Fruit fly (Drosophila melanogaster) whole organism, wandering third instar larva: Measurements from ENCODE around the gene Golgin104.

Experiments
- Abd-B ChIP-seq: fragments of >200 bp; optimal IDR thresholded peaks from 2 replicates; lab custom pipeline; 2017; ENCODE audit warnings: missing biosample characterization, missing genetic modification characterization
- CG32264 ChIP-seq: fragments of 200-800 bp; sonication (Bioruptor generic); optimal IDR thresholded peaks from 2 replicates; lab custom pipeline; 2016; ENCODE audit warnings: missing biosample characterization, missing genetic modification characterization
- CG9705 ChIP-seq: fragments of 200-800 bp; sonication (Bioruptor generic); optimal IDR thresholded peaks from 2 replicates; lab custom pipeline; 2018; ENCODE audit warnings: missing biosample characterization, mild to moderate bottlenecking, missing genetic modification characterization
- CrebA ChIP-seq: fragments of 200-800 bp; sonication (Bioruptor generic); optimal IDR thresholded peaks from 2 replicates; lab custom pipeline; 2016; ENCODE audit warnings: missing biosample characterization, mild to moderate bottlenecking, missing genetic modification characterization, borderline replicate concordance
- Dfd ChIP-seq: fragments of >200 bp; optimal IDR thresholded peaks from 2 replicates; lab custom pipeline; 2017; ENCODE audit warnings: missing biosample characterization, missing genetic modification characterization
- Dif ChIP-seq: fragments of 200-275, 200-300 bp; sonication (Bioruptor generic); optimal IDR thresholded peaks from 2 replicates; lab custom pipeline; 2018; ENCODE audit warnings: missing biosample characterization, missing genetic modification characterization; ENCODE audit not compliant: partially characterized antibody
- GATAd ChIP-seq: sonication (Bioruptor generic); optimal IDR thresholded peaks from 2 replicates; lab custom pipeline; 2016; ENCODE audit warnings: missing biosample characterization, missing genetic modification characterization
- HLH106 ChIP-seq: fragments of 200-800 bp; optimal IDR thresholded peaks from 3 replicates; lab custom pipeline; 2019; ENCODE audit warnings: missing biosample characterization, mild to moderate bottlenecking, missing genetic modification characterization, moderate library complexity
- Hnf4 ChIP-seq: fragments of 200-800 bp; sonication (Bioruptor generic); optimal IDR thresholded peaks from 2 replicates; lab custom pipeline; 2016; ENCODE audit warnings: missing biosample characterization, mild to moderate bottlenecking, missing genetic modification characterization
- Hr78 ChIP-seq: fragments of >200 bp; optimal IDR thresholded peaks from 2 replicates; lab custom pipeline; 2017; ENCODE audit warnings: missing biosample characterization, missing genetic modification characterization
- Hr83 ChIP-seq: fragments of 200-300 bp; sonication (Bioruptor generic); optimal IDR thresholded peaks from 2 replicates; lab custom pipeline; 2016; ENCODE audit warnings: missing biosample characterization, mild to moderate bottlenecking, missing genetic modification characterization, moderate library complexity; ENCODE audit not compliant: poor library complexity, severe bottlenecking
- Mio ChIP-seq: sonication (Bioruptor generic); optimal IDR thresholded peaks from 2 replicates; lab custom pipeline; 2016; ENCODE audit warnings: missing biosample characterization, missing genetic modification characterization
- Myc ChIP-seq: fragments of >200 bp; optimal IDR thresholded peaks from 2 replicates; lab custom pipeline; 2017
- N ChIP-seq: fragments of >200 bp; optimal IDR thresholded peaks from 2 replicates; lab custom pipeline; 2018; ENCODE audit warnings: missing biosample characterization, missing external identifiers, missing genetic modification characterization
- OdsH ChIP-seq: fragments of 200-800 bp; sonication (Bioruptor generic); optimal IDR thresholded peaks from 2 replicates; lab custom pipeline; 2016; ENCODE audit warnings: missing biosample characterization, mild to moderate bottlenecking, missing genetic modification characterization
- Rel ChIP-seq, 2 experiments: fragments of 200-800 bp; sonication (Bioruptor generic) in 1 of 2; optimal IDR thresholded peaks; 2 replicates in 1 of 2; 3 replicates in 1 of 2; lab custom pipeline; 2016 to 2019; ENCODE audit warnings: mild to moderate bottlenecking in 2 of 2, missing biosample characterization in 2 of 2, missing genetic modification characterization in 2 of 2, moderate library complexity in 1 of 2
- Sp1 ChIP-seq: fragments of 200-800 bp; sonication (Bioruptor generic); optimal IDR thresholded peaks from 3 replicates; lab custom pipeline; 2019; ENCODE audit warnings: missing biosample characterization, mild to moderate bottlenecking, missing genetic modification characterization, moderate library complexity
- brk ChIP-seq: fragments of 200-800 bp; sonication (Bioruptor generic); optimal IDR thresholded peaks from 2 replicates; lab custom pipeline; 2016; ENCODE audit warnings: missing biosample characterization, mild to moderate bottlenecking, missing genetic modification characterization
- dl ChIP-seq, 2 experiments: fragments of 175-275, 200-275 bp in 1 of 2; fragments of 200-275 bp in 1 of 2; sonication (Bioruptor generic); optimal IDR thresholded peaks; lab custom pipeline; 2018; ENCODE audit warnings: mild to moderate bottlenecking in 2 of 2, missing biosample characterization in 2 of 2, missing genetic modification characterization in 2 of 2, moderate library complexity in 2 of 2; ENCODE audit not compliant: partially characterized antibody in 2 of 2, insufficient read depth in 1 of 2
- dmrt93B ChIP-seq: fragments of 200-800 bp; sonication (Bioruptor generic); optimal IDR thresholded peaks from 2 replicates; lab custom pipeline; 2018; ENCODE audit warnings: missing biosample characterization, mild to moderate bottlenecking, missing genetic modification characterization
- dsf ChIP-seq: sonication (Bioruptor generic); optimal IDR thresholded peaks from 2 replicates; lab custom pipeline; 2016; ENCODE audit warnings: missing biosample characterization, missing genetic modification characterization, borderline replicate concordance
- ey ChIP-seq: fragments of 200-800 bp; sonication (Bioruptor generic); optimal IDR thresholded peaks from 2 replicates; lab custom pipeline; 2016; ENCODE audit warnings: missing biosample characterization, missing genetic modification characterization
- foxo ChIP-seq, 2 experiments: fragments of 200-800 bp; sonication (Bioruptor generic); optimal IDR thresholded peaks; 2 replicates in 1 of 2; 3 replicates in 1 of 2; lab custom pipeline; 2016 to 2017; ENCODE audit warnings: missing biosample characterization in 2 of 2, missing genetic modification characterization in 2 of 2
- fru ChIP-seq: fragments of 200-800 bp; sonication (Bioruptor generic); optimal IDR thresholded peaks from 3 replicates; lab custom pipeline; 2016; ENCODE audit warnings: missing biosample characterization, mild to moderate bottlenecking, missing genetic modification characterization
- jim ChIP-seq: fragments of 175-275, 200-325 bp; sonication (Bioruptor generic); optimal IDR thresholded peaks from 2 replicates; lab custom pipeline; 2016; ENCODE audit warnings: missing biosample characterization, mild to moderate bottlenecking, missing genetic modification characterization
- rgr ChIP-seq: fragments of 200-800 bp; sonication (Bioruptor generic); optimal IDR thresholded peaks from 3 replicates; lab custom pipeline; 2016; ENCODE audit warnings: missing biosample characterization, mild to moderate bottlenecking, missing genetic modification characterization
- sage ChIP-seq: fragments of 200-800 bp; sonication (Bioruptor generic); optimal IDR thresholded peaks from 2 replicates; lab custom pipeline; 2016; ENCODE audit warnings: missing biosample characterization, mild to moderate bottlenecking, missing genetic modification characterization
- usp ChIP-seq: fragments of >200 bp; optimal IDR thresholded peaks from 2 replicates; lab custom pipeline; 2017; ENCODE audit warnings: missing biosample characterization, missing genetic modification characterization
- woc ChIP-seq: sonication (Bioruptor generic); optimal IDR thresholded peaks from 2 replicates; lab custom pipeline; 2016; ENCODE audit warnings: missing biosample characterization, mild to moderate bottlenecking, missing genetic modification characterization

Gene Golgin104

DNA sequence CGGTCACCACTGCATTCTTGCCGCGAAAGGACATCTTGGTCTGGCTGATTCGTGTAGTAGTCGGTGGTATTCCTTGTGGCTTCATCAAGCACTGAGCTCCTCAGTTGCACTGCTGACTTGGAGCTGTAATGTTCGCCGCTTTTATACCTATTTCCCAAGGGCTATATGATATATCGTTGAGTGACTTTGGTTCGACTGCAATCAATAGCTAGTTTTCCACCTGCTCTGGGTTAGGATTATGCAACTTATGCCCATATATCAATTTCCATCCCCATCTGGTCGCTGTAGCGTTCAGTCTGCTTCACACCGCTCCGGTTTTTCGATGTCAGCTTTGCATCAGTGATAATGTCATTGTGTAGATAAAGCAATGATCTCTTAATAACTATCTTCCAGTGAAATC is 2.4 kb upstream of the Golgin104 start, which contains the start of gene Pdh:
Pdh (minus strand) TSS at position 101 of the 400 bp plus-strand sequence.
- no peak for TF ChIP-seq usp (GFP tag; lab: Kevin White, UChicago)
- no peak for TF ChIP-seq foxo (GFP tag; optimal IDR thresholded peaks at IDR 0.05; lab: Kevin White, UChicago)
- TF ChIP-seq N (GFP tag; lab: Kevin White, UChicago): no peak
- TF ChIP-seq CrebA (GFP tag; lab: Kevin White, UChicago): no peak
- TF ChIP-seq Rel (GFP tag; optimal IDR thresholded peaks at IDR 0.05; lab: Kevin White, UChicago): no peak
- no peak for TF ChIP-seq Rel (tag; optimal IDR thresholded peaks at IDR 0.05; lab: Kevin White, UChicago)

DNA sequence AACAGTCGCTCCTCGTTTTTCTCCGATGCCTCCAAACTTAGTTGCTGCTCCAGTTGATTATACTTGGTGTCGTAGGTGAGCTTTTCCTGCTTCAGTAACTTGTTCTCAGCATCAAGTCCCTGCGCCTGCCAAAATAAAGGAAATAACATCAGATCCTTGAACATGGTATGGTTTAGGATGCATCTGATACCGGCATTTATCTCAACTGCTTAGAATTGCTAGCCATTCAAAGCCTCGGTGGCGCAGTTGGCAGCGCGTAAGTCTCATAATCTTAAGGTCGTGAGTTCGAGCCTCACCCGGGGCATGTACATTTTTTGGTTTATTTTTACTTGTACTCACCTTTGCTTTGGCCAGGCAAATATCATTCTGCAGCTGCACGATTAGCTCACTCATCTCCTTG is 2.1 kb downstream of the Golgin104 start:
- no peak for TF ChIP-seq dmrt93B (GFP tag; lab: Kevin White, UChicago)
- TF ChIP-seq fru (GFP tag; lab: Kevin White, UChicago): no peak
- TF ChIP-seq sage (GFP tag; lab: Kevin White, UChicago): no peak
- TF ChIP-seq Abd-B (GFP tag; lab: Kevin White, UChicago): no peak
- no peak for TF ChIP-seq brk (GFP tag; lab: Kevin White, UChicago)
- TF ChIP-seq jim (GFP tag; lab: Kevin White, UChicago): no peak
- TF ChIP-seq rgr (GFP tag; lab: Kevin White, UChicago): no peak
- TF ChIP-seq GATAd (GFP tag; lab: Kevin White, UChicago): no peak
- no peak for TF ChIP-seq ey
- TF ChIP-seq woc (GFP tag; lab: Kevin White, UChicago): no peak
- no peak for TF ChIP-seq Hr83 (GFP tag; lab: Kevin White, UChicago)
- TF ChIP-seq HLH106 (tag; lab: Kevin White, UChicago): no peak
- no peak for TF ChIP-seq Hnf4 (GFP tag; lab: Kevin White, UChicago)
- no peak for TF ChIP-seq dl (GFP tag; optimal IDR thresholded peaks at IDR 0.05; lab: Kevin White, UChicago; ENCODE audit: insufficient read depth in 1 of 2, partially characterized antibody in 2 of 2)
- no peak for TF ChIP-seq dsf

- no peak for TF ChIP-seq dl (GFP tag; optimal IDR thresholded peaks at IDR 0.05; lab: Kevin White, UChicago; ENCODE audit: insufficient read depth in 1 of 2, partially characterized antibody in 2 of 2)
- TF ChIP-seq brk (GFP tag; lab: Kevin White, UChicago): no peak
These were observed 3.8 kb downstream of the Golgin104 start, which contains the start of gene mRpS34 for dm6 chr3L:16347914-16348313. Gene mRpS34 (plus strand): TSS chr3L:16348074.

DNA sequence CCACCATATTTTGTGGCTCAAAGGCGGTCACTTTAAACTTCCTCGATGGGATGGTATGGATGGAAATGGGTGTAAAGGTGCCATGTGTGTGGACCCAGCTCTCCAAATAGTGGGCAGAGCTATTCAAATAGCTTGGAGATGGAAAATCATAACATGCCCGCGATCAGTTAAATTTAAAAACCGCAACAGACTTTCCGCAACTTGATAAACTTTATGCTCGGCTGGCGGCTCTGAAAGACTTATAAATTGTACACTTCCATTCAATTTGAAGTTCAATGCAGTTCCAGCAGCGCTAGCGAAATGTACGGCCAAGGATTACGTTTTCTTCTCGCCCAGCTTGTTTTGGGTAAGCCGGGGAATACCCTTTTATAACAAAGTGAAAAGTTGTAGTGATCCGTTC is 5.7 kb downstream of the Golgin104 start, which contains the start of gene CG33257:
CG33257 (plus strand) TSS at position 301 of the 400 bp plus-strand sequence.
- TF ChIP-seq rgr (GFP tag; lab: Kevin White, UChicago) (no peak), Myc (lab: Kevin White, UChicago) (no peak), N (GFP tag; lab: Kevin White, UChicago) (no peak), CG32264 (GFP tag; lab: Kevin White, UChicago) (no peak), brk (GFP tag; lab: Kevin White, UChicago) (no peak), OdsH (GFP tag; lab: Kevin White, UChicago) (no peak), Abd-B (GFP tag; lab: Kevin White, UChicago) (no peak), jim (GFP tag; lab: Kevin White, UChicago) (no peak), CG9705 (no peak), Dif (GFP tag; lab: Kevin White, UChicago) (no peak), Dfd (no peak), sage (GFP tag; lab: Kevin White, UChicago) (no peak)
- TF ChIP-seq, all 38 proteins: peak for 0

DNA sequence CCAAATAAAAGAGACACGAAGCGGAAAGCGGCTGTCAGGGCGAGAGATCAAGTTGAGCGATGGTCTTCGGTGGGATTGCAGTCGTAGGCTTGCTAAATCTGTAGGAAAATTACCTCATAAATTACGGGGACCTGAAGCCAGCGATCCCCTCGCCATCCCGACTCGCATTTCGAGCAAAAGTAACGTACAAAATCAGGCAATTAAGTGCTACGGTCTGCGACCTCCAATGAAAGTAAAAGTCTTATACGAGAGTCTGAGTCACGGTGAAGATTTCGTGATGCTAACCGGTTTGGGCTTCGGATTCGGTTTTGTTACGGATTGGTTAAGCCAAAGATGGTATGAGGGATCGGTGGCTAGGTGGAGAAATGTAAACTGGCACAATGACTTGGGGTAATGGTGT is 11.9 kb downstream of the Golgin104 start:
- TF ChIP-seq dmrt93B (GFP tag; lab: Kevin White, UChicago): no peak
- no peak for TF ChIP-seq Sp1 (GFP tag; lab: Kevin White, UChicago)
- TF ChIP-seq Mio (GFP tag; lab: Kevin White, UChicago): no peak
- TF ChIP-seq Hr78 (GFP tag; lab: Kevin White, UChicago): no peak
